Fruit fly (Drosophila melanogaster) whole organism, embryonic: ENCODE results near the gene Dlip1.

ENCODE experiments used
- BtbVII ChIP-seq: fragments of 200-800 bp; sonication (Bioruptor generic); optimal IDR thresholded peaks from 3 replicates; lab custom pipeline; 2017; ENCODE audit warnings: missing biosample characterization, mild to moderate bottlenecking, missing genetic modification characterization
- Bteb2 ChIP-seq: fragments of 200-800 bp; sonication (Bioruptor generic); optimal IDR thresholded peaks from 2 replicates; lab custom pipeline; 2016; ENCODE audit warnings: missing biosample characterization, missing genetic modification characterization
- CG10543 ChIP-seq: fragments of 200-800 bp; sonication (Bioruptor generic); optimal IDR thresholded peaks from 3 replicates; lab custom pipeline; 2017; ENCODE audit warnings: missing biosample characterization, mild to moderate bottlenecking, missing genetic modification characterization, moderate library complexity
- CG11456 ChIP-seq: fragments of 200-800 bp; sonication (Bioruptor generic); IDR thresholded peaks from 3 replicates; pipeline ENCODE4 v1.3.6; 2022; ENCODE audit warnings: missing biosample characterization, missing genetic modification characterization
- CG11504 ChIP-seq: fragments of 200-800 bp; sonication (Bioruptor generic); optimal IDR thresholded peaks from 3 replicates; lab custom pipeline; 2019; ENCODE audit warnings: missing biosample characterization, mild to moderate bottlenecking, missing genetic modification characterization, moderate library complexity
- CG12071 ChIP-seq: fragments of 200-800 bp; sonication (Bioruptor generic); optimal IDR thresholded peaks from 3 replicates; lab custom pipeline; 2018; ENCODE audit warnings: missing biosample characterization, mild to moderate bottlenecking, missing genetic modification characterization
- CG13123 ChIP-seq: fragments of 200-800 bp; sonication (Bioruptor generic); optimal IDR thresholded peaks from 2 replicates; lab custom pipeline; 2016; ENCODE audit warnings: missing biosample characterization, missing genetic modification characterization
- CG16813 ChIP-seq: fragments of 200-800 bp; sonication (Bioruptor generic); IDR thresholded peaks from 3 replicates; pipeline ENCODE4 v1.3.6; 2022; ENCODE audit warnings: missing biosample characterization, missing genetic modification characterization; ENCODE audit not compliant: partially characterized antibody
- CG18599 ChIP-seq: fragments of 200-800 bp; sonication (Bioruptor generic); optimal IDR thresholded peaks from 3 replicates; lab custom pipeline; 2017; ENCODE audit warnings: missing biosample characterization, missing genetic modification characterization, mild to moderate bottlenecking, moderate library complexity, missing genetic modification reagents
- CG30431 ChIP-seq: fragments of 200-800 bp; sonication (Bioruptor generic); optimal IDR thresholded peaks from 2 replicates; lab custom pipeline; 2017; ENCODE audit warnings: missing biosample characterization, missing genetic modification characterization
- CG5180 ChIP-seq: fragments of 200-800 bp; sonication (Bioruptor generic); optimal IDR thresholded peaks from 3 replicates; lab custom pipeline; 2017; ENCODE audit warnings: missing biosample characterization, missing genetic modification characterization, mild to moderate bottlenecking, moderate library complexity, missing genetic modification reagents
- CG7839 ChIP-seq: fragments of 200-800 bp; sonication (Bioruptor generic); optimal IDR thresholded peaks from 3 replicates; lab custom pipeline; 2018; ENCODE audit warnings: missing biosample characterization, mild to moderate bottlenecking, missing genetic modification characterization, moderate library complexity
- CG8290 ChIP-seq, 3 experiments: fragments of 200-800 bp; sonication (Bioruptor generic); optimal IDR thresholded peaks; 2 replicates each; lab custom pipeline; 2016 to 2019; ENCODE audit warnings: missing biosample characterization in 3 of 3, missing genetic modification characterization in 3 of 3, mild to moderate bottlenecking in 2 of 3, moderate library complexity in 1 of 3
- CoRest ChIP-seq: fragments of 200-800 bp; sonication (Bioruptor generic); optimal IDR thresholded peaks from 3 replicates; lab custom pipeline; 2018; ENCODE audit warnings: missing biosample characterization, mild to moderate bottlenecking, missing genetic modification characterization, moderate library complexity
- Eip74EF ChIP-seq, 2 experiments: fragments of 200-800 bp in 1 of 2; fragments of >200 bp in 1 of 2; sonication (Bioruptor generic) in 1 of 2; optimal IDR thresholded peaks; 2 replicates each; lab custom pipeline; 2017 to 2019; ENCODE audit warnings: missing biosample characterization in 2 of 2, missing genetic modification characterization in 2 of 2, mild to moderate bottlenecking in 1 of 2, moderate library complexity in 1 of 2
- Elba2 ChIP-seq: fragments of 200-800 bp; sonication (Bioruptor generic); optimal IDR thresholded peaks from 3 replicates; lab custom pipeline; 2016; ENCODE audit warnings: missing biosample characterization, missing genetic modification characterization
- Gsc ChIP-seq: fragments of 200-800 bp; sonication (Bioruptor generic); IDR thresholded peaks from 2 replicates; pipeline ENCODE4 v1.3.6; 2022; ENCODE audit warnings: missing biosample characterization, missing genetic modification characterization
- HHEX ChIP-seq: fragments of 200-800 bp; sonication (Bioruptor generic); optimal IDR thresholded peaks from 3 replicates; lab custom pipeline; 2017; ENCODE audit warnings: missing biosample characterization, mild to moderate bottlenecking, missing genetic modification characterization, missing genetic modification reagents
- Hmx ChIP-seq: fragments of 200-800 bp; sonication (Bioruptor generic); optimal IDR thresholded peaks from 2 replicates; lab custom pipeline; 2016; ENCODE audit warnings: missing biosample characterization, missing genetic modification characterization
- Hr78 ChIP-seq, 2 experiments: fragments of 200-800 bp in 1 of 2; fragments of >200 bp in 1 of 2; sonication (Bioruptor generic) in 1 of 2; optimal IDR thresholded peaks; 2 replicates each; lab custom pipeline; 2017 to 2019; ENCODE audit warnings: missing biosample characterization in 2 of 2, missing genetic modification characterization in 2 of 2, mild to moderate bottlenecking in 1 of 2, moderate library complexity in 1 of 2
- Jarid2 ChIP-seq: fragments of 200-800 bp; sonication (Bioruptor generic); optimal IDR thresholded peaks from 3 replicates; lab custom pipeline; 2017; ENCODE audit warnings: mild to moderate bottlenecking, missing biosample characterization, missing genetic modification reagents, missing genetic modification characterization
- Max ChIP-seq: fragments of 200-800 bp; sonication (Bioruptor generic); optimal IDR thresholded peaks from 2 replicates; lab custom pipeline; 2016; ENCODE audit warnings: missing biosample characterization, mild to moderate bottlenecking, missing genetic modification characterization
- Nf-YA ChIP-seq: fragments of 200-800 bp; sonication (Bioruptor generic); IDR thresholded peaks from 2 replicates; pipeline ENCODE4 v1.3.6; 2022; ENCODE audit warnings: missing biosample characterization, missing genetic modification characterization
- Six4 ChIP-seq: fragments of 200-800 bp; sonication (Bioruptor generic); optimal IDR thresholded peaks from 2 replicates; lab custom pipeline; 2016; ENCODE audit warnings: missing biosample characterization, missing genetic modification characterization
- abd-A ChIP-seq: fragments of 200-800 bp; sonication (Bioruptor generic); optimal IDR thresholded peaks from 3 replicates; lab custom pipeline; 2019; ENCODE audit warnings: missing biosample characterization, mild to moderate bottlenecking, missing genetic modification characterization, moderate library complexity
- ase ChIP-seq: fragments of 200-800 bp; sonication (Bioruptor generic); IDR thresholded peaks from 3 replicates; pipeline ENCODE4 v1.3.6; 2022; ENCODE audit warnings: missing biosample characterization, missing genetic modification characterization
- bbx ChIP-seq: fragments of 200-800 bp; sonication (Bioruptor generic); IDR thresholded peaks from 2 replicates; pipeline ENCODE4 v1.3.6; 2022; ENCODE audit warnings: missing biosample characterization, missing genetic modification characterization; ENCODE audit not compliant: partially characterized antibody
- bowl ChIP-seq: fragments of 200-800 bp; sonication (Bioruptor generic); IDR thresholded peaks from 2 replicates; pipeline ENCODE4 v1.3.6; 2022; ENCODE audit warnings: missing biosample characterization, missing genetic modification characterization
- cad ChIP-seq: fragments of >200 bp; optimal IDR thresholded peaks from 2 replicates; lab custom pipeline; 2017; ENCODE audit warnings: missing biosample characterization, missing genetic modification characterization
- ci ChIP-seq: fragments of 200-800 bp; sonication (Bioruptor generic); IDR thresholded peaks from 3 replicates; pipeline ENCODE4 v1.3.6; 2022; ENCODE audit warnings: missing biosample characterization, missing genetic modification characterization
- corto ChIP-seq: fragments of 200-800 bp; sonication (Bioruptor generic); optimal IDR thresholded peaks from 2 replicates; lab custom pipeline; 2016; ENCODE audit warnings: missing biosample characterization, mild to moderate bottlenecking, missing genetic modification characterization, moderate library complexity
- crol ChIP-seq: fragments of 200-800 bp; sonication (Bioruptor generic); IDR thresholded peaks from 2 replicates; pipeline ENCODE4 v1.3.6; 2022; ENCODE audit warnings: missing biosample characterization, missing genetic modification characterization
- dmrt99B ChIP-seq: fragments of 200-800 bp; sonication (Bioruptor generic); optimal IDR thresholded peaks from 2 replicates; lab custom pipeline; 2018; ENCODE audit warnings: missing biosample characterization, mild to moderate bottlenecking, missing genetic modification characterization, moderate library complexity
- ewg ChIP-seq: fragments of 200-800 bp; sonication (Bioruptor generic); optimal IDR thresholded peaks from 3 replicates; lab custom pipeline; 2017; ENCODE audit warnings: mild to moderate bottlenecking, missing biosample characterization, missing genetic modification reagents, missing genetic modification characterization
- gce ChIP-seq: fragments of 200-800 bp; sonication (Bioruptor generic); IDR thresholded peaks from 3 replicates; pipeline ENCODE4 v1.3.6; 2022; ENCODE audit warnings: missing biosample characterization, missing genetic modification characterization
- kah ChIP-seq: fragments of 200-800 bp; sonication (Bioruptor generic); optimal IDR thresholded peaks from 2 replicates; lab custom pipeline; 2018; ENCODE audit warnings: missing biosample characterization, mild to moderate bottlenecking, missing genetic modification characterization
- ken ChIP-seq: fragments of 200-800 bp; sonication (Bioruptor generic); IDR thresholded peaks from 3 replicates; pipeline ENCODE4 v1.3.6; 2022; ENCODE audit warnings: missing biosample characterization, missing genetic modification characterization
- lov ChIP-seq, 2 experiments: fragments of 200-800 bp in 1 of 2; fragments of >200 bp in 1 of 2; sonication (Bioruptor generic) in 1 of 2; IDR thresholded peaks in 1 of 2; optimal IDR thresholded peaks in 1 of 2; 2 replicates in 1 of 2; 3 replicates in 1 of 2; pipeline versions ENCODE4 v1.3.6 to Lab custom; 2017 to 2022; ENCODE audit warnings: missing biosample characterization in 1 of 2, missing genetic modification characterization in 1 of 2
- luna ChIP-seq: fragments of 200-800 bp; sonication (Bioruptor generic); optimal IDR thresholded peaks from 2 replicates; lab custom pipeline; 2016; ENCODE audit warnings: missing biosample characterization, missing genetic modification characterization
- mirr ChIP-seq: fragments of 200-800 bp; sonication (Bioruptor generic); optimal IDR thresholded peaks from 3 replicates; lab custom pipeline; 2018; ENCODE audit warnings: missing biosample characterization, mild to moderate bottlenecking, missing genetic modification characterization
- nerfin-2 ChIP-seq: fragments of 200-800 bp; sonication (Bioruptor generic); IDR thresholded peaks from 2 replicates; pipeline ENCODE4 v1.3.6; 2022; ENCODE audit warnings: missing biosample characterization, missing genetic modification characterization; ENCODE audit not compliant: partially characterized antibody
- nom ChIP-seq: fragments of 200-800 bp; sonication (Bioruptor generic); optimal IDR thresholded peaks from 2 replicates; lab custom pipeline; 2017; ENCODE audit warnings: missing biosample characterization, missing genetic modification characterization, mild to moderate bottlenecking, moderate library complexity, missing genetic modification reagents
- pnt ChIP-seq: fragments of 200-800 bp; sonication (Bioruptor generic); optimal IDR thresholded peaks from 3 replicates; lab custom pipeline; 2016; ENCODE audit warnings: missing biosample characterization, missing genetic modification characterization
- pros ChIP-seq: fragments of 200-800 bp; sonication (Bioruptor generic); optimal IDR thresholded peaks from 3 replicates; lab custom pipeline; 2019; ENCODE audit warnings: missing biosample characterization, mild to moderate bottlenecking, missing genetic modification characterization, moderate library complexity
- sna ChIP-seq: fragments of 200-800 bp; sonication (Bioruptor generic); IDR thresholded peaks from 2 replicates; pipeline ENCODE4 v1.3.6; 2022; ENCODE audit warnings: missing biosample characterization, missing genetic modification characterization; ENCODE audit not compliant: partially characterized antibody
- tgo ChIP-seq: fragments of 200-800 bp; sonication (Bioruptor generic); IDR thresholded peaks from 3 replicates; pipeline ENCODE4 v1.3.6; 2022; ENCODE audit warnings: missing biosample characterization, missing genetic modification characterization
- usp ChIP-seq: fragments of >200 bp; optimal IDR thresholded peaks from 2 replicates; lab custom pipeline; 2017; ENCODE audit warnings: missing biosample characterization, missing genetic modification characterization
- wek ChIP-seq: fragments of 200-800 bp; sonication (Bioruptor generic); optimal IDR thresholded peaks from 3 replicates; lab custom pipeline; 2018; ENCODE audit warnings: missing biosample characterization, mild to moderate bottlenecking, missing genetic modification characterization, moderate library complexity

Gene Dlip1

DNA sequence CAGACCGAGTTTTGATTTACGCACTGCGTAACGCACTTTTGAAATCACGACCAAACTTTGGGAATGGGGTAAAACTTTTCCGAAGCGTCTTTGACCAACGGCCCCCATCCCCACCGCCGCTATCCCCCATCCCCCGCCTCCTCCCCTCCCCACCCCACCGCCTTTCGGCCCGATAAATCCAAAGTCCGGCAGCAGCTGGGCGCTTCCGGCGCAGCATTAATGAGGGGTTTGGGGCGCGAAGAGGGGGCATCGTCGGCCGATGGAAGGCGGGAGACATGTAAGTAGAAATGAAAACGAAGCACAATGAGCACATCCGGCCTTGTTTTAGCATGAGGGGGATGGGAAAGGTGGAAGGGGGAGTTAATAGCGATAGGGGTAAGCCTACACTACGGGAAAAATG, 19.3 kb upstream of the Dlip1 start (continued):
- TF ChIP-seq bbx (GFP tag; lab: Robert Waterston, UW) (no peak), CG11504 (tag; lab: Kevin White, UChicago) (no peak), crol (GFP tag; lab: Robert Waterston, UW) (peak; percentile 96), CG13123 (GFP tag; lab: Kevin White, UChicago) (no peak), Bteb2 (GFP tag; lab: Kevin White, UChicago) (no peak), CG16813 (GFP tag; lab: Robert Waterston, UW) (no peak), CG11456 (GFP tag; lab: Robert Waterston, UW) (no peak), Elba2 (GFP tag; lab: Kevin White, UChicago) (no peak), sna (no peak), ase (GFP tag; lab: Robert Waterston, UW) (0 out of 3 replicates have a peak, but pooled peaks have one; percentile 21), ewg (GFP tag; lab: Kevin White, UChicago) (no peak), Six4 (no peak), abd-A (tag; lab: Kevin White, UChicago) (peak; percentile 27), CG18599 (GFP tag; lab: Kevin White, UChicago) (peak; percentile 20), bowl (GFP tag; lab: Robert Waterston, UW) (no peak), CoRest (no peak), wek (GFP tag; lab: Kevin White, UChicago) (peak; percentile 37), Hr78 (GFP tag; optimal IDR thresholded peaks at IDR 0.05; lab: Kevin White, UChicago) (no peak), ci (GFP tag; lab: Robert Waterston, UW) (peak; percentile 52; the same call in 1 of the 3 replicates), CG7839 (tag; lab: Kevin White, UChicago) (no peak), HHEX (GFP tag; lab: Kevin White, UChicago) (peak; percentile 59), gce (GFP tag; lab: Robert Waterston, UW) (no peak), CG10543 (peak; percentile 65), usp (no peak), CG8290 (GFP tag; optimal IDR thresholded peaks at IDR 0.05; lab: Kevin White, UChicago) (no peak), CG8290 (tag; optimal IDR thresholded peaks at IDR 0.05; lab: Kevin White, UChicago) (peak in 1 of 2 experiments; percentile 57), CG12071 (GFP tag; lab: Kevin White, UChicago) (peak; percentile 12), CG30431 (GFP tag; lab: Kevin White, UChicago) (no peak), nom (GFP tag; lab: Kevin White, UChicago) (peak; percentile 96), kah (peak; percentile 23), Gsc (no peak), CG5180 (peak; percentile 81), luna (no peak), corto (no peak), Eip74EF (GFP tag; optimal IDR thresholded peaks at IDR 0.05; lab: Kevin White, UChicago) (peak in 1 of 2 experiments; percentile 60), tgo (GFP tag; lab: Robert Waterston, UW) (no peak), dmrt99B (peak; percentile 19), Max (GFP tag; lab: Kevin White, UChicago) (no peak), pnt (GFP tag; lab: Kevin White, UChicago) (no peak), mirr (GFP tag; lab: Kevin White, UChicago) (peak; percentile 41), Hmx (GFP tag; lab: Kevin White, UChicago) (no peak), cad (GFP tag; lab: Kevin White, UChicago) (no peak), ken (GFP tag; lab: Robert Waterston, UW) (no peak), pros (peak; percentile 27), lov (optimal IDR thresholded peaks at IDR 0.05; lab: Kevin White, UChicago) (no peak), lov (GFP tag; IDR thresholded peaks at IDR 0.05; lab: Robert Waterston, UW) (no peak), Jarid2 (peak; percentile 17), BtbVII (GFP tag; lab: Kevin White, UChicago) (no peak), nerfin-2 (no peak), Nf-YA (no peak)
